Fruit fly (Drosophila melanogaster) whole organism: Measurements from ENCODE around the gene Col4a1.
A peak's percentile ranks its signal among the peaks of the same experiment; 100 is the strongest.

Experiments used
- CG8478 ChIP-seq: fragments of >200 bp; optimal IDR thresholded peaks from 2 replicates; lab custom pipeline; 2018; ENCODE audit warnings: inconsistent platforms
- EcR ChIP-seq, 2 experiments: fragments of >200 bp; optimal IDR thresholded peaks; 2 replicates each; lab custom pipeline; 2017; ENCODE audit warnings: missing biosample characterization in 2 of 2, missing genetic modification characterization in 2 of 2, missing genetic modification reagents in 2 of 2
- pan ChIP-seq: fragments of >200 bp; optimal IDR thresholded peaks from 2 replicates; lab custom pipeline; 2017
- psq ChIP-seq: fragments of >200 bp; optimal IDR thresholded peaks from 2 replicates; lab custom pipeline; 2017
- usp ChIP-seq: fragments of >200 bp; optimal IDR thresholded peaks from 2 replicates; lab custom pipeline; 2017; ENCODE audit warnings: missing biosample characterization, missing genetic modification characterization, mixed read lengths

The Col4a1 gene

dm6 chr2L:5080225-5080867 is 50.9 kb downstream of the Col4a1 start:
- TF ChIP-seq usp (GFP tag; lab: Kevin White, UChicago) (no peak), CG8478 (lab: Kevin White, UChicago) (no peak), psq (lab: Kevin White, UChicago) (no peak), pan (lab: Kevin White, UChicago) (no peak)

dm6 chr2L:5084586-5085257 is 55.3 kb downstream of the Col4a1 start:
- TF ChIP-seq EcR (GFP tag; optimal IDR thresholded peaks at IDR 0.05; lab: Kevin White, UChicago) (peak in 1 of 2 experiments; percentile 18), CG8478 (lab: Kevin White, UChicago) (no peak)

- TF ChIP-seq pan (lab: Kevin White, UChicago) (no peak), CG8478 (lab: Kevin White, UChicago) (no peak), usp (GFP tag; lab: Kevin White, UChicago) (no peak)
Measured at dm6 chr2L:5085561-5085960, 56.2 kb downstream of the Col4a1 start.
